Worm (Caenorhabditis elegans): Measurements from ENCODE around the gene srlf-36.

DNA sequence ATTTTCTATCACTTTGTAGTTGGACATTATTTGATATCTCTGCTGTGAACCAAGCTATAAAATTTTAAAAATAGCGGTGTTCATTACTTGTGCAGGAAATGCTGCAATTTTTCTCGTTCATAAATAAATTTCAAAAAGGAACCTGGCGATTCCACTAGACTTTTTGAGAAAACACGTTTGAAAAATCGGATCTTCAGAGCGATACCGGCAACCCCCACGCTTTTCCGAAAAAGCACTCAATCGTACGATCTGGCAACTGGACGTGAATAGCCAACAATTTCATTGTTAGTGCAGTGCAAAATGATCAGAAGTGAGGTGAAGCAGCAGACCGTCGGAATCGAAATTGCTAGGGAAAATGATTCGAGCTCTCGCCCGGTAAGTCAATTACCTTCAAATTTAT lies 28.0 kb downstream of the srlf-36 start, which contains the start of gene nstp-7:
- TF ChIP-seq dao-5 (tag; optimal IDR thresholded peaks at IDR 0.05), result no peak
- no peak for TF ChIP-seq W03F9.2 (tag; optimal IDR thresholded peaks at IDR 0.05)

Data from whole organism, L4/young adult.